Fruit fly (Drosophila melanogaster) whole organism, embryonic: Measurements from ENCODE around the gene Ir94a.

ENCODE experiments used
- Aef1 ChIP-seq: fragments of 200-800 bp; sonication (Bioruptor generic); IDR thresholded peaks from 3 replicates; pipeline ENCODE4 v1.3.6; 2022; ENCODE audit warnings: missing biosample characterization, missing genetic modification characterization
- Antp ChIP-seq: fragments of 200-800 bp; sonication (Bioruptor generic); optimal IDR thresholded peaks from 3 replicates; lab custom pipeline; 2016; ENCODE audit warnings: missing biosample characterization, missing genetic modification characterization
- Atf-2 ChIP-seq: fragments of 200-800 bp; sonication (Bioruptor generic); optimal IDR thresholded peaks from 2 replicates; lab custom pipeline; 2016; ENCODE audit warnings: missing biosample characterization, missing genetic modification characterization
- B-H2 ChIP-seq: fragments of 200-800 bp; sonication (Bioruptor generic); optimal IDR thresholded peaks from 2 replicates; lab custom pipeline; 2018; ENCODE audit warnings: missing biosample characterization, mild to moderate bottlenecking, missing genetic modification characterization
- BtbVII ChIP-seq: fragments of 200-800 bp; sonication (Bioruptor generic); optimal IDR thresholded peaks from 3 replicates; lab custom pipeline; 2017; ENCODE audit warnings: missing biosample characterization, mild to moderate bottlenecking, missing genetic modification characterization
- CG10209 ChIP-seq: fragments of 200-800 bp; sonication (Bioruptor generic); optimal IDR thresholded peaks from 3 replicates; lab custom pipeline; 2017; ENCODE audit warnings: missing biosample characterization, mild to moderate bottlenecking, missing genetic modification characterization, missing genetic modification reagents
- CG10267 ChIP-seq: fragments of 200-800 bp; sonication (Bioruptor generic); optimal IDR thresholded peaks from 2 replicates; lab custom pipeline; 2018; ENCODE audit warnings: missing biosample characterization, mild to moderate bottlenecking, missing genetic modification characterization, moderate library complexity
- CG10274 ChIP-seq: fragments of 200-800 bp; sonication (Bioruptor generic); optimal IDR thresholded peaks from 3 replicates; lab custom pipeline; 2017; ENCODE audit warnings: missing biosample characterization, mild to moderate bottlenecking, missing genetic modification characterization
- CG10366 ChIP-seq: fragments of 200-800 bp; sonication (Bioruptor generic); IDR thresholded peaks from 2 replicates; pipeline ENCODE4 v1.3.6; 2022; ENCODE audit warnings: missing biosample characterization, missing genetic modification characterization
- CG11560 ChIP-seq: fragments of 200-800 bp; sonication (Bioruptor generic); IDR thresholded peaks from 3 replicates; pipeline ENCODE4 v1.3.6; 2022; ENCODE audit warnings: missing biosample characterization, missing genetic modification characterization
- CG12236 ChIP-seq: fragments of 200-800 bp; sonication (Bioruptor generic); optimal IDR thresholded peaks from 2 replicates; lab custom pipeline; 2016; ENCODE audit warnings: missing biosample characterization, missing genetic modification characterization
- CG1233 ChIP-seq: fragments of 200-800 bp; sonication (Bioruptor generic); optimal IDR thresholded peaks from 4 replicates; lab custom pipeline; 2018; ENCODE audit warnings: missing biosample characterization, mild to moderate bottlenecking, missing genetic modification characterization
- CG1603 ChIP-seq: fragments of 200-800 bp; sonication (Bioruptor generic); optimal IDR thresholded peaks from 2 replicates; lab custom pipeline; 2019; ENCODE audit warnings: missing biosample characterization, mild to moderate bottlenecking, missing genetic modification characterization, moderate library complexity
- CG18262 ChIP-seq: fragments of 200-800 bp; optimal IDR thresholded peaks from 3 replicates; lab custom pipeline; 2019; ENCODE audit warnings: missing biosample characterization, mild to moderate bottlenecking, missing genetic modification characterization, moderate library complexity
- CG2120 ChIP-seq: fragments of 200-800 bp; sonication (Bioruptor generic); optimal IDR thresholded peaks from 3 replicates; lab custom pipeline; 2016; ENCODE audit warnings: missing biosample characterization, missing genetic modification characterization
- CG3847 ChIP-seq: fragments of 200-800 bp; sonication (Bioruptor generic); IDR thresholded peaks from 2 replicates; pipeline ENCODE4 v1.3.6; 2022; ENCODE audit warnings: missing biosample characterization, missing genetic modification characterization
- CG4282 ChIP-seq: fragments of 200-800 bp; sonication (Bioruptor generic); optimal IDR thresholded peaks from 2 replicates; lab custom pipeline; 2016; ENCODE audit warnings: missing biosample characterization, missing genetic modification characterization
- CG6175 ChIP-seq: fragments of 200-800 bp; sonication (Bioruptor generic); IDR thresholded peaks from 3 replicates; pipeline ENCODE4 v1.3.6; 2022; ENCODE audit warnings: missing biosample characterization, missing genetic modification characterization
- CG7745 ChIP-seq: fragments of 200-800 bp; sonication (Bioruptor generic); optimal IDR thresholded peaks from 2 replicates; lab custom pipeline; 2018; ENCODE audit warnings: missing biosample characterization, mild to moderate bottlenecking, missing genetic modification characterization, moderate library complexity
- CG7839 ChIP-seq: fragments of 200-800 bp; sonication (Bioruptor generic); optimal IDR thresholded peaks from 3 replicates; lab custom pipeline; 2018; ENCODE audit warnings: missing biosample characterization, mild to moderate bottlenecking, missing genetic modification characterization, moderate library complexity
- CG8944 ChIP-seq: fragments of 200-800 bp; sonication (Bioruptor generic); optimal IDR thresholded peaks from 3 replicates; lab custom pipeline; 2016; ENCODE audit warnings: missing biosample characterization, missing genetic modification characterization
- D19B ChIP-seq: fragments of 200-800 bp; sonication (Bioruptor generic); optimal IDR thresholded peaks from 2 replicates; lab custom pipeline; 2017; ENCODE audit warnings: missing biosample characterization, mild to moderate bottlenecking, missing genetic modification characterization
- Doc2 ChIP-seq: fragments of 200-800 bp; sonication (Bioruptor generic); IDR thresholded peaks from 2 replicates; pipeline ENCODE4 v1.3.6; 2022; ENCODE audit warnings: missing biosample characterization, missing genetic modification characterization
- HLH54F ChIP-seq: fragments of 200-800 bp; sonication (Bioruptor generic); optimal IDR thresholded peaks from 3 replicates; lab custom pipeline; 2016; ENCODE audit warnings: missing biosample characterization, missing genetic modification characterization
- HLHmδ ChIP-seq: fragments of 200-800 bp; sonication (Bioruptor generic); optimal IDR thresholded peaks from 2 replicates; lab custom pipeline; 2018; ENCODE audit warnings: missing biosample characterization, mild to moderate bottlenecking, missing genetic modification characterization, moderate library complexity
- Hand ChIP-seq: fragments of 200-800 bp; sonication (Bioruptor generic); optimal IDR thresholded peaks from 2 replicates; lab custom pipeline; 2017; ENCODE audit warnings: mild to moderate bottlenecking, missing biosample characterization, missing genetic modification reagents, missing genetic modification characterization
- NK7.1 ChIP-seq: fragments of 200-800 bp; sonication (Bioruptor generic); optimal IDR thresholded peaks from 3 replicates; lab custom pipeline; 2016; ENCODE audit warnings: missing biosample characterization, missing genetic modification characterization
- Nf-YA ChIP-seq: fragments of 200-800 bp; sonication (Bioruptor generic); IDR thresholded peaks from 2 replicates; pipeline ENCODE4 v1.3.6; 2022; ENCODE audit warnings: missing biosample characterization, missing genetic modification characterization
- Ptx1 ChIP-seq: fragments of 200-800 bp; sonication (Bioruptor generic); IDR thresholded peaks from 2 replicates; pipeline ENCODE4 v1.3.6; 2022; ENCODE audit warnings: missing biosample characterization, missing genetic modification characterization
- Rfx ChIP-seq: fragments of 200-800 bp; sonication (Bioruptor generic); IDR thresholded peaks from 2 replicates; pipeline ENCODE4 v1.3.6; 2022; ENCODE audit warnings: missing biosample characterization, missing genetic modification characterization
- Sin3A ChIP-seq: fragments of >200 bp; optimal IDR thresholded peaks from 2 replicates; lab custom pipeline; 2018
- amos ChIP-seq: fragments of 200-800 bp; sonication (Bioruptor generic); IDR thresholded peaks from 2 replicates; pipeline ENCODE4 v1.3.6; 2022; ENCODE audit warnings: missing biosample characterization, missing genetic modification characterization; ENCODE audit not compliant: partially characterized antibody
- chm ChIP-seq: fragments of 200-800 bp; sonication (Bioruptor generic); IDR thresholded peaks from 2 replicates; pipeline ENCODE4 v1.3.6; 2022; ENCODE audit warnings: missing biosample characterization, missing genetic modification characterization
- crol ChIP-seq: fragments of 200-800 bp; sonication (Bioruptor generic); IDR thresholded peaks from 2 replicates; pipeline ENCODE4 v1.3.6; 2022; ENCODE audit warnings: missing biosample characterization, missing genetic modification characterization
- dimm ChIP-seq: fragments of 200-800 bp; sonication (Bioruptor generic); IDR thresholded peaks from 2 replicates; pipeline ENCODE4 v1.3.6; 2022; ENCODE audit warnings: missing biosample characterization, missing genetic modification characterization
- disco-r ChIP-seq: fragments of 200-800 bp; sonication (Bioruptor generic); optimal IDR thresholded peaks from 2 replicates; lab custom pipeline; 2016; ENCODE audit warnings: missing biosample characterization, missing genetic modification characterization
- dmrt99B ChIP-seq: fragments of 200-800 bp; sonication (Bioruptor generic); optimal IDR thresholded peaks from 2 replicates; lab custom pipeline; 2018; ENCODE audit warnings: missing biosample characterization, mild to moderate bottlenecking, missing genetic modification characterization, moderate library complexity
- eve ChIP-seq, 2 experiments: fragments of >200 bp; optimal IDR thresholded peaks; 2 replicates each; lab custom pipeline; 2017; ENCODE audit warnings: missing biosample characterization in 2 of 2, missing genetic modification characterization in 2 of 2
- gce ChIP-seq: fragments of 200-800 bp; sonication (Bioruptor generic); IDR thresholded peaks from 3 replicates; pipeline ENCODE4 v1.3.6; 2022; ENCODE audit warnings: missing biosample characterization, missing genetic modification characterization
- hb ChIP-seq: fragments of 200-800 bp; sonication (Bioruptor generic); IDR thresholded peaks from 3 replicates; pipeline ENCODE4 v1.3.6; 2022; ENCODE audit warnings: missing biosample characterization, missing genetic modification characterization; ENCODE audit not compliant: partially characterized antibody
- her ChIP-seq: fragments of 200-800 bp; sonication (Bioruptor generic); optimal IDR thresholded peaks from 2 replicates; lab custom pipeline; 2016; ENCODE audit warnings: missing biosample characterization, missing genetic modification characterization
- ind ChIP-seq: fragments of 200-800 bp; sonication (Bioruptor generic); optimal IDR thresholded peaks from 3 replicates; lab custom pipeline; 2016; ENCODE audit warnings: missing biosample characterization, missing genetic modification characterization
- lmd ChIP-seq: fragments of 200-800 bp; sonication (Bioruptor generic); IDR thresholded peaks from 2 replicates; pipeline ENCODE4 v1.3.6; 2022; ENCODE audit warnings: missing biosample characterization, missing genetic modification characterization
- mam ChIP-seq: fragments of 200-800 bp; sonication (Bioruptor generic); optimal IDR thresholded peaks from 3 replicates; lab custom pipeline; 2016; ENCODE audit warnings: missing biosample characterization, missing genetic modification characterization
- peb ChIP-seq: fragments of 200-800 bp; sonication (Bioruptor generic); IDR thresholded peaks from 2 replicates; pipeline ENCODE4 v1.3.6; 2022; ENCODE audit warnings: missing biosample characterization, missing genetic modification characterization
- pzg ChIP-seq: fragments of 200-800 bp; sonication (Bioruptor generic); optimal IDR thresholded peaks from 3 replicates; lab custom pipeline; 2018; ENCODE audit warnings: missing biosample characterization, mild to moderate bottlenecking, missing genetic modification characterization, moderate library complexity
- scrt ChIP-seq: fragments of 200-800 bp; sonication (Bioruptor generic); optimal IDR thresholded peaks from 2 replicates; lab custom pipeline; 2018; ENCODE audit warnings: missing biosample characterization, mild to moderate bottlenecking, missing genetic modification characterization, moderate library complexity
- sim ChIP-seq: fragments of 200-800 bp; sonication (Bioruptor generic); IDR thresholded peaks from 2 replicates; pipeline ENCODE4 v1.3.6; 2022; ENCODE audit warnings: missing biosample characterization, missing genetic modification characterization
- slbo ChIP-seq: fragments of 200-800 bp; sonication (Bioruptor generic); IDR thresholded peaks from 2 replicates; pipeline ENCODE4 v1.3.6; 2022; ENCODE audit warnings: missing biosample characterization, missing genetic modification characterization
- trh ChIP-seq: fragments of 200-800 bp; sonication (Bioruptor generic); optimal IDR thresholded peaks from 2 replicates; lab custom pipeline; 2016; ENCODE audit warnings: missing biosample characterization, missing genetic modification characterization
- ttk ChIP-seq: fragments of 200-800 bp; sonication (Bioruptor generic); IDR thresholded peaks from 2 replicates; pipeline ENCODE4 v2.1.2; 2022; ENCODE audit warnings: missing biosample characterization, missing genetic modification characterization
- twi ChIP-seq: fragments of 200-800 bp; optimal IDR thresholded peaks from 2 replicates; lab custom pipeline; 2019; ENCODE audit warnings: missing biosample characterization, mild to moderate bottlenecking, missing genetic modification characterization, moderate library complexity
- vnd ChIP-seq: fragments of 200-800 bp; sonication (Bioruptor generic); IDR thresholded peaks from 3 replicates; pipeline ENCODE4 v1.3.6; 2022; ENCODE audit warnings: missing biosample characterization, missing genetic modification characterization; ENCODE audit not compliant: partially characterized antibody

Gene Ir94a

dm6 chr3R:22121220-22121619 is 8.0 kb downstream of the Ir94a start (continued):
- TF ChIP-seq Hand (GFP tag; lab: Kevin White, UChicago) = no peak
- TF ChIP-seq CG10366 (GFP tag; lab: Robert Waterston, UW) = peak; percentile 61
- peak in 1 of 2 experiments; percentile 43 for TF ChIP-seq eve (GFP tag; optimal IDR thresholded peaks at IDR 0.05; lab: Kevin White, UChicago)
- TF ChIP-seq Rfx = peak; percentile 90
- TF ChIP-seq B-H2 = peak; percentile 44
- no peak for TF ChIP-seq sim (GFP tag; lab: Robert Waterston, UW)
- peak; percentile 38; the same call in 1 of the 3 replicates for TF ChIP-seq Aef1 (GFP tag; lab: Robert Waterston, UW)
- TF ChIP-seq ttk = peak; percentile 56
- TF ChIP-seq CG10274 (GFP tag; lab: Kevin White, UChicago) = peak; percentile 37
- TF ChIP-seq slbo = peak; percentile 84
- no peak for TF ChIP-seq CG18262
- TF ChIP-seq CG7745 (tag; lab: Kevin White, UChicago) = no peak
- peak; percentile 71 for TF ChIP-seq CG3847 (GFP tag; lab: Robert Waterston, UW)
- TF ChIP-seq BtbVII (GFP tag; lab: Kevin White, UChicago) = peak; percentile 25
- no peak for TF ChIP-seq dimm
- peak; percentile 26; the same call in 1 of the 2 replicates for TF ChIP-seq Nf-YA (GFP tag; lab: Robert Waterston, UW)
- TF ChIP-seq lmd (GFP tag; lab: Robert Waterston, UW) = no peak; the same call in 1 of the 2 replicates
- TF ChIP-seq twi = peak; percentile 41
- peak; percentile 70 for TF ChIP-seq dmrt99B
- no peak for TF ChIP-seq disco-r (GFP tag; lab: Kevin White, UChicago)
- TF ChIP-seq Ptx1 (GFP tag; lab: Robert Waterston, UW) = peak; percentile 73
- no peak for TF ChIP-seq Doc2 (GFP tag; lab: Robert Waterston, UW)
- TF ChIP-seq CG1603 = peak; percentile 17
- TF ChIP-seq vnd (GFP tag; lab: Robert Waterston, UW) = no peak
- TF ChIP-seq CG6175 (GFP tag; lab: Robert Waterston, UW) = no peak
- peak; percentile 83 for TF ChIP-seq CG7839
- TF ChIP-seq CG12236 (GFP tag; lab: Kevin White, UChicago) = no peak
- TF ChIP-seq pzg (GFP tag; lab: Kevin White, UChicago) = no peak
- TF ChIP-seq her = no peak
- peak; percentile 14 for TF ChIP-seq NK7.1 (GFP tag; lab: Kevin White, UChicago)
- no peak for TF ChIP-seq CG1233 (GFP tag; lab: Kevin White, UChicago)
- no peak for TF ChIP-seq HLHmδ (GFP tag; lab: Kevin White, UChicago)
- TF ChIP-seq scrt = peak; percentile 49
- TF ChIP-seq CG2120 = peak; percentile 71
- TF ChIP-seq Antp (GFP tag; lab: Kevin White, UChicago) = no peak
- TF ChIP-seq gce (GFP tag; lab: Robert Waterston, UW) = no peak
- no peak for TF ChIP-seq amos (GFP tag; lab: Robert Waterston, UW)
- peak; percentile 81 for TF ChIP-seq chm
- peak; percentile 33 for TF ChIP-seq CG10267 (tag; lab: Kevin White, UChicago)
- TF ChIP-seq CG11560 = no peak
- no peak for TF ChIP-seq Sin3A (lab: Kevin White, UChicago)
- TF ChIP-seq trh (GFP tag; lab: Kevin White, UChicago) = peak; percentile 5
- no peak for TF ChIP-seq Atf-2
- peak; percentile 80 for TF ChIP-seq ind (GFP tag; lab: Kevin White, UChicago)
- peak; percentile 14 for TF ChIP-seq D19B
- TF ChIP-seq mam = peak; percentile 49
- TF ChIP-seq CG4282 (GFP tag; lab: Kevin White, UChicago) = no peak
- TF ChIP-seq CG8944 (GFP tag; lab: Kevin White, UChicago) = no peak
- TF ChIP-seq CG10209 (GFP tag; lab: Kevin White, UChicago) = peak; percentile 45
- TF ChIP-seq hb (GFP tag; lab: Robert Waterston, UW) = no peak
- TF ChIP-seq HLH54F = no peak
- TF ChIP-seq peb (GFP tag; lab: Robert Waterston, UW) = peak; percentile 64
- TF ChIP-seq crol = no peak
